Fruit fly (Drosophila melanogaster) whole organism, embryonic: ENCODE data around the gene Nepl13.
A peak's percentile ranks its signal among the peaks of the same experiment; 100 is the strongest.

Experiments used
- Ada2b ChIP-seq: fragments of 200-800 bp; sonication (Bioruptor generic); IDR thresholded peaks from 2 replicates; pipeline ENCODE4 v1.3.6; 2022; ENCODE audit warnings: missing biosample characterization, missing genetic modification characterization
- Atf3 ChIP-seq: fragments of 200-800 bp; sonication (Bioruptor generic); optimal IDR thresholded peaks from 3 replicates; lab custom pipeline; 2016; ENCODE audit warnings: missing biosample characterization, missing genetic modification characterization
- Bgb ChIP-seq: fragments of 200-800 bp; sonication (Bioruptor generic); IDR thresholded peaks from 2 replicates; pipeline ENCODE4 v1.3.6; 2022; ENCODE audit warnings: missing biosample characterization, missing genetic modification characterization; ENCODE audit not compliant: partially characterized antibody
- CG12104 ChIP-seq: fragments of 200-800 bp; sonication (Bioruptor generic); optimal IDR thresholded peaks from 3 replicates; lab custom pipeline; 2016; ENCODE audit warnings: missing biosample characterization, missing genetic modification characterization
- CG12219 ChIP-seq: fragments of 200-800 bp; sonication (Bioruptor generic); optimal IDR thresholded peaks from 3 replicates; lab custom pipeline; 2018; ENCODE audit warnings: missing biosample characterization, mild to moderate bottlenecking, missing genetic modification characterization
- CG14441 ChIP-seq: fragments of 200-800 bp; sonication (Bioruptor generic); IDR thresholded peaks from 2 replicates; pipeline ENCODE4 v1.3.6; 2022; ENCODE audit warnings: missing biosample characterization, missing genetic modification characterization
- CG1602 ChIP-seq: fragments of 200-800 bp; sonication (Bioruptor generic); optimal IDR thresholded peaks from 3 replicates; lab custom pipeline; 2016; ENCODE audit warnings: missing biosample characterization, missing genetic modification characterization
- CG18262 ChIP-seq: fragments of 200-800 bp; optimal IDR thresholded peaks from 3 replicates; lab custom pipeline; 2019; ENCODE audit warnings: missing biosample characterization, mild to moderate bottlenecking, missing genetic modification characterization, moderate library complexity
- CG2129 ChIP-seq: fragments of 200-800 bp; sonication (Bioruptor generic); IDR thresholded peaks from 2 replicates; pipeline ENCODE4 v1.3.6; 2022; ENCODE audit warnings: missing biosample characterization, missing genetic modification characterization; ENCODE audit not compliant: partially characterized antibody
- CG4424 ChIP-seq: fragments of 200-800 bp; sonication (Bioruptor generic); optimal IDR thresholded peaks from 3 replicates; lab custom pipeline; 2016; ENCODE audit warnings: missing biosample characterization, missing genetic modification characterization
- CG4854 ChIP-seq: fragments of 200-800 bp; sonication (Bioruptor generic); optimal IDR thresholded peaks from 2 replicates; lab custom pipeline; 2016; ENCODE audit warnings: missing biosample characterization, missing genetic modification characterization, inconsistent platforms
- CG5953 ChIP-seq: fragments of 200-800 bp; sonication (Bioruptor generic); IDR thresholded peaks from 2 replicates; pipeline ENCODE4 v1.3.6; 2022; ENCODE audit warnings: missing biosample characterization, missing genetic modification characterization
- CG6689 ChIP-seq: fragments of 200-800 bp; sonication (Bioruptor generic); IDR thresholded peaks from 2 replicates; pipeline ENCODE4 v1.3.6; 2022; ENCODE audit warnings: missing biosample characterization, missing genetic modification characterization
- CG7928 ChIP-seq: fragments of 200-800 bp; sonication (Bioruptor generic); optimal IDR thresholded peaks from 2 replicates; lab custom pipeline; 2017; ENCODE audit warnings: missing biosample characterization, mild to moderate bottlenecking, missing genetic modification characterization
- CG8478 ChIP-seq: fragments of >200 bp; optimal IDR thresholded peaks from 2 replicates; lab custom pipeline; 2018
- CG8765 ChIP-seq: fragments of 200-800 bp; sonication (Bioruptor generic); IDR thresholded peaks from 2 replicates; pipeline ENCODE4 v1.3.6; 2022; ENCODE audit warnings: missing biosample characterization, missing genetic modification characterization
- CG9215 ChIP-seq: fragments of 200-800 bp; sonication (Bioruptor generic); IDR thresholded peaks from 2 replicates; pipeline ENCODE4 v1.3.6; 2022; ENCODE audit warnings: missing biosample characterization, missing genetic modification characterization
- CG9437 ChIP-seq: fragments of 200-800 bp; sonication (Bioruptor generic); optimal IDR thresholded peaks from 2 replicates; lab custom pipeline; 2018; ENCODE audit warnings: missing biosample characterization, mild to moderate bottlenecking, missing genetic modification characterization
- Dref ChIP-seq: fragments of 200-800 bp; sonication (Bioruptor generic); IDR thresholded peaks from 2 replicates; pipeline ENCODE4 v1.3.6; 2022; ENCODE audit warnings: missing biosample characterization, missing genetic modification characterization
- Eip74EF ChIP-seq, 2 experiments: fragments of 200-800 bp in 1 of 2; fragments of >200 bp in 1 of 2; sonication (Bioruptor generic) in 1 of 2; optimal IDR thresholded peaks; 2 replicates each; lab custom pipeline; 2017 to 2019; ENCODE audit warnings: missing biosample characterization in 2 of 2, missing genetic modification characterization in 2 of 2, mild to moderate bottlenecking in 1 of 2, moderate library complexity in 1 of 2
- HLH54F ChIP-seq: fragments of 200-800 bp; sonication (Bioruptor generic); optimal IDR thresholded peaks from 3 replicates; lab custom pipeline; 2016; ENCODE audit warnings: missing biosample characterization, missing genetic modification characterization
- Hr51 ChIP-seq, 2 experiments: fragments of 200-800 bp; sonication (Bioruptor generic); optimal IDR thresholded peaks; 2 replicates in 1 of 2; 3 replicates in 1 of 2; lab custom pipeline; 2016 to 2018; ENCODE audit warnings: missing biosample characterization in 2 of 2, missing genetic modification characterization in 2 of 2, mild to moderate bottlenecking in 1 of 2, moderate library complexity in 1 of 2
- Lhr ChIP-seq: fragments of 200-800 bp; sonication (Bioruptor generic); optimal IDR thresholded peaks from 3 replicates; lab custom pipeline; 2017; ENCODE audit warnings: mild to moderate bottlenecking, missing biosample characterization, missing genetic modification reagents, missing genetic modification characterization
- Optix ChIP-seq: fragments of 200-800 bp; sonication (Bioruptor generic); IDR thresholded peaks from 3 replicates; pipeline ENCODE4 v1.3.6; 2022; ENCODE audit warnings: missing biosample characterization, missing genetic modification characterization
- Poxn ChIP-seq: fragments of 200-800 bp; sonication (Bioruptor generic); IDR thresholded peaks from 2 replicates; pipeline ENCODE4 v1.3.6; 2022; ENCODE audit warnings: missing biosample characterization, missing genetic modification characterization
- Sox100B ChIP-seq: fragments of 200-800 bp; sonication (Bioruptor generic); optimal IDR thresholded peaks from 3 replicates; lab custom pipeline; 2018; ENCODE audit warnings: missing biosample characterization, mild to moderate bottlenecking, missing genetic modification characterization
- Spps ChIP-seq: fragments of 200-800 bp; sonication (Bioruptor generic); optimal IDR thresholded peaks from 2 replicates; lab custom pipeline; 2018; ENCODE audit warnings: missing biosample characterization, mild to moderate bottlenecking, missing genetic modification characterization
- Stat92E ChIP-seq, 3 experiments: fragments of >200 bp in 2 of 3; fragments of 200-800 bp in 1 of 3; sonication (Bioruptor generic) in 1 of 3; optimal IDR thresholded peaks; 2 replicates each; lab custom pipeline; 2017 to 2019; ENCODE audit warnings: missing biosample characterization in 3 of 3, missing genetic modification characterization in 3 of 3, mild to moderate bottlenecking in 1 of 3, moderate library complexity in 1 of 3
- amos ChIP-seq: fragments of 200-800 bp; sonication (Bioruptor generic); IDR thresholded peaks from 2 replicates; pipeline ENCODE4 v1.3.6; 2022; ENCODE audit warnings: missing biosample characterization, missing genetic modification characterization; ENCODE audit not compliant: partially characterized antibody
- chm ChIP-seq: fragments of 200-800 bp; sonication (Bioruptor generic); IDR thresholded peaks from 2 replicates; pipeline ENCODE4 v1.3.6; 2022; ENCODE audit warnings: missing biosample characterization, missing genetic modification characterization
- fd3F ChIP-seq: fragments of 200-800 bp; sonication (Bioruptor generic); optimal IDR thresholded peaks from 2 replicates; lab custom pipeline; 2018; ENCODE audit warnings: missing biosample characterization, mild to moderate bottlenecking, missing genetic modification characterization, moderate library complexity
- gcm2 ChIP-seq: fragments of 200-800 bp; sonication (Bioruptor generic); optimal IDR thresholded peaks from 2 replicates; lab custom pipeline; 2016; ENCODE audit warnings: missing biosample characterization, missing genetic modification characterization
- grn ChIP-seq: fragments of 200-800 bp; sonication (Bioruptor generic); optimal IDR thresholded peaks from 3 replicates; lab custom pipeline; 2017; ENCODE audit warnings: missing biosample characterization, missing genetic modification characterization
- gt ChIP-seq: fragments of 200-800 bp; sonication (Bioruptor generic); IDR thresholded peaks from 2 replicates; pipeline ENCODE4 v1.3.6; 2022; ENCODE audit warnings: missing biosample characterization, missing genetic modification characterization
- jing ChIP-seq: fragments of 200-800 bp; sonication (Bioruptor generic); optimal IDR thresholded peaks from 2 replicates; lab custom pipeline; 2018; ENCODE audit warnings: missing biosample characterization, mild to moderate bottlenecking, missing genetic modification characterization
- ken ChIP-seq: fragments of 200-800 bp; sonication (Bioruptor generic); IDR thresholded peaks from 3 replicates; pipeline ENCODE4 v1.3.6; 2022; ENCODE audit warnings: missing biosample characterization, missing genetic modification characterization
- klu ChIP-seq: fragments of 200-800 bp; sonication (Bioruptor generic); IDR thresholded peaks from 2 replicates; pipeline ENCODE4 v1.3.6; 2022; ENCODE audit warnings: missing biosample characterization, missing genetic modification characterization
- nau ChIP-seq: fragments of 200-800 bp; sonication (Bioruptor generic); optimal IDR thresholded peaks from 3 replicates; lab custom pipeline; 2017; ENCODE audit warnings: missing biosample characterization, mild to moderate bottlenecking, missing genetic modification characterization, missing genetic modification reagents
- nerfin-1 ChIP-seq: fragments of 200-800 bp; sonication (Bioruptor generic); optimal IDR thresholded peaks from 3 replicates; lab custom pipeline; 2019; ENCODE audit warnings: missing biosample characterization, mild to moderate bottlenecking, missing genetic modification characterization, moderate library complexity
- odd ChIP-seq: fragments of 200-800 bp; sonication (Bioruptor generic); optimal IDR thresholded peaks from 2 replicates; lab custom pipeline; 2017; ENCODE audit warnings: missing biosample characterization, mild to moderate bottlenecking, missing genetic modification characterization
- psq ChIP-seq: fragments of 200-800 bp; sonication (Bioruptor generic); optimal IDR thresholded peaks from 2 replicates; lab custom pipeline; 2017; ENCODE audit warnings: missing biosample characterization, missing genetic modification characterization
- scrt ChIP-seq: fragments of 200-800 bp; sonication (Bioruptor generic); optimal IDR thresholded peaks from 2 replicates; lab custom pipeline; 2018; ENCODE audit warnings: missing biosample characterization, mild to moderate bottlenecking, missing genetic modification characterization, moderate library complexity
- sna ChIP-seq: fragments of 200-800 bp; sonication (Bioruptor generic); IDR thresholded peaks from 2 replicates; pipeline ENCODE4 v1.3.6; 2022; ENCODE audit warnings: missing biosample characterization, missing genetic modification characterization; ENCODE audit not compliant: partially characterized antibody
- ssp ChIP-seq: fragments of 200-800 bp; sonication (Bioruptor generic); IDR thresholded peaks from 2 replicates; pipeline ENCODE4 v1.3.6; 2022; ENCODE audit warnings: missing biosample characterization, missing genetic modification characterization
- stwl ChIP-seq: fragments of 200-800 bp; sonication (Bioruptor generic); optimal IDR thresholded peaks from 3 replicates; lab custom pipeline; 2018; ENCODE audit warnings: missing biosample characterization, mild to moderate bottlenecking, missing genetic modification characterization, moderate library complexity
- vfl ChIP-seq: fragments of 200-800 bp; sonication (Bioruptor generic); optimal IDR thresholded peaks from 2 replicates; lab custom pipeline; 2016; ENCODE audit warnings: missing biosample characterization, missing genetic modification characterization
- wor ChIP-seq: fragments of 200-800 bp; sonication (Bioruptor generic); IDR thresholded peaks from 2 replicates; pipeline ENCODE4 v1.3.6; 2022; ENCODE audit warnings: missing biosample characterization, missing genetic modification characterization
- zen2 ChIP-seq: fragments of 200-800 bp; sonication (Bioruptor generic); IDR thresholded peaks from 3 replicates; pipeline ENCODE4 v1.3.6; 2022; ENCODE audit warnings: missing biosample characterization, missing genetic modification characterization; ENCODE audit not compliant: partially characterized antibody
- zf30C ChIP-seq: fragments of 200-800 bp; sonication (Bioruptor generic); optimal IDR thresholded peaks from 3 replicates; lab custom pipeline; 2018; ENCODE audit warnings: missing biosample characterization, mild to moderate bottlenecking, missing genetic modification characterization

Nepl13 gene

DNA sequence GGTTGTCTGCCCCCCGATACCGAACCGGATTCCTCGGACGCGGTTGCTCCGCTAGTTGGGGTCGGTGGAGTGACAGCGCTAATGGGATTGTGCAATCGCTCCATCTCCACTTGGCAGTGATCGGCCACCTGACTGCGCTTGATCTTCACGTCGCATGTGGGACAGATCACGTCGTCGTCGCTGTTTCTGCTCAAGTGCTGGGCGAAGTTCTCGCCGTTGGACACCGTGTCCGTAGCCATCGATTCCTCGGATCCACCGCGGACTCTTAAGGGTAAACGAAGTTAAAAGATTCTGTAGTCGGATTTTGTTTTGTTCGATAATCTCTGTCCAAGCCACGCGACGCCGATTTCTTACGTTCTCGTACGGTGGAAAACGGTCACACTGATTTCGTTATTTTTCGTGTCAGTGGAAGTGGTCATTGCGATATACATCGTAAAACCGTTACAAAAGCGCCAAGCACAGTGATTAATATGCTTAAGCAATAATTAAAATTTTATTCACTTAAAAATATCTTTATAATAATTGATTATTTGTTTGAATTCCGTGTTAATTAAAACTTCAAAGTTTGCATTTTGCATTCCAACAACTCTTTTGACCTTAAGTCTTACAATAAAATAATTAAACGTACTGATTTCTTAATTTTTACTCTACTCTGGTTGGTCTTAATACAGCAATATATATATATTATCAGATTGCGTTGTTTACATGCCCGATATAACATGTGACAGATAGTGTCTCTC is 34.7 kb downstream of the Nepl13 start, which contains the start of gene RNF220 (continued):
- peak in 1 of 2 experiments; percentile 31 for TF ChIP-seq Hr51 (GFP tag; optimal IDR thresholded peaks at IDR 0.05; lab: Kevin White, UChicago)
- TF ChIP-seq nau (GFP tag; lab: Kevin White, UChicago), result no peak
- TF ChIP-seq CG8478, result no peak
- no peak for TF ChIP-seq ssp (GFP tag; lab: Robert Waterston, UW)
- no peak for TF ChIP-seq odd (GFP tag; lab: Kevin White, UChicago)
- TF ChIP-seq CG2129 (GFP tag; lab: Robert Waterston, UW), result peak; percentile 11
- TF ChIP-seq wor (GFP tag; lab: Robert Waterston, UW), result no peak
- TF ChIP-seq zf30C, result no peak
- no peak for TF ChIP-seq CG7928 (GFP tag; lab: Kevin White, UChicago)
- no peak for TF ChIP-seq ken (GFP tag; lab: Robert Waterston, UW)
- no peak for TF ChIP-seq Optix (GFP tag; lab: Robert Waterston, UW)
- no peak; the same call in 1 of the 2 replicates for TF ChIP-seq sna (GFP tag; lab: Robert Waterston, UW)
- TF ChIP-seq Atf3, result no peak
- TF ChIP-seq Lhr (GFP tag; lab: Kevin White, UChicago), result peak; percentile 2
- TF ChIP-seq CG12219 (GFP tag; lab: Kevin White, UChicago), result no peak
- peak; percentile 75 for TF ChIP-seq Bgb (GFP tag; lab: Robert Waterston, UW)
- no peak for TF ChIP-seq stwl (tag; lab: Kevin White, UChicago)
- peak; percentile 40 for TF ChIP-seq Sox100B (GFP tag; lab: Kevin White, UChicago)
- TF ChIP-seq jing, result no peak
- TF ChIP-seq Spps (tag; lab: Kevin White, UChicago), result no peak
- TF ChIP-seq CG9437 (GFP tag; lab: Kevin White, UChicago), result peak; percentile 97
- TF ChIP-seq Eip74EF (GFP tag; optimal IDR thresholded peaks at IDR 0.05; lab: Kevin White, UChicago), result no peak
- TF ChIP-seq Ada2b (GFP tag; lab: Robert Waterston, UW), result no peak
- no peak for TF ChIP-seq CG6689 (GFP tag; lab: Robert Waterston, UW)
- TF ChIP-seq scrt, result no peak
- 0 out of 2 replicates have a peak, but pooled peaks have one; percentile 4 for TF ChIP-seq CG14441 (GFP tag; lab: Robert Waterston, UW)
- TF ChIP-seq CG1602 (GFP tag; lab: Kevin White, UChicago), result peak; percentile 9
- TF ChIP-seq CG9215, result 0 out of 2 replicates have a peak, but pooled peaks have one; percentile 23
- TF ChIP-seq psq (GFP tag; lab: Kevin White, UChicago), result no peak
- TF ChIP-seq CG18262 (tag; lab: Kevin White, UChicago), result peak; percentile 30
- TF ChIP-seq CG4424, result peak; percentile 31
- TF ChIP-seq Stat92E (GFP tag; optimal IDR thresholded peaks at IDR 0.05; lab: Kevin White, UChicago), result no peak
- no peak for TF ChIP-seq CG8765 (GFP tag; lab: Robert Waterston, UW)
- TF ChIP-seq amos (GFP tag; lab: Robert Waterston, UW), result peak; percentile 82
- no peak for TF ChIP-seq nerfin-1
- TF ChIP-seq klu (GFP tag; lab: Robert Waterston, UW), result 0 out of 2 replicates have a peak, but pooled peaks have one; percentile 8
- TF ChIP-seq chm, result 0 out of 2 replicates have a peak, but pooled peaks have one; percentile 34
- TF ChIP-seq CG4854 (GFP tag; lab: Kevin White, UChicago), result no peak
- peak; percentile 60 for TF ChIP-seq zen2
- TF ChIP-seq vfl, result no peak
- no peak for TF ChIP-seq gcm2 (GFP tag; lab: Kevin White, UChicago)
- TF ChIP-seq CG5953 (GFP tag; lab: Robert Waterston, UW), result no peak
- peak; percentile 59 for TF ChIP-seq Dref (GFP tag; lab: Robert Waterston, UW)
- no peak for TF ChIP-seq fd3F (GFP tag; lab: Kevin White, UChicago)
- no peak for TF ChIP-seq Poxn (GFP tag; lab: Robert Waterston, UW)
- TF ChIP-seq HLH54F (GFP tag; lab: Kevin White, UChicago), result no peak
- TF ChIP-seq gt (GFP tag; lab: Robert Waterston, UW), result no peak
- TF ChIP-seq CG12104 (GFP tag; lab: Kevin White, UChicago), result no peak
- TF ChIP-seq grn (GFP tag; lab: Kevin White, UChicago), result no peak
